Worm (Caenorhabditis elegans): ENCODE measurements around the gene ttr-33.

DNA sequence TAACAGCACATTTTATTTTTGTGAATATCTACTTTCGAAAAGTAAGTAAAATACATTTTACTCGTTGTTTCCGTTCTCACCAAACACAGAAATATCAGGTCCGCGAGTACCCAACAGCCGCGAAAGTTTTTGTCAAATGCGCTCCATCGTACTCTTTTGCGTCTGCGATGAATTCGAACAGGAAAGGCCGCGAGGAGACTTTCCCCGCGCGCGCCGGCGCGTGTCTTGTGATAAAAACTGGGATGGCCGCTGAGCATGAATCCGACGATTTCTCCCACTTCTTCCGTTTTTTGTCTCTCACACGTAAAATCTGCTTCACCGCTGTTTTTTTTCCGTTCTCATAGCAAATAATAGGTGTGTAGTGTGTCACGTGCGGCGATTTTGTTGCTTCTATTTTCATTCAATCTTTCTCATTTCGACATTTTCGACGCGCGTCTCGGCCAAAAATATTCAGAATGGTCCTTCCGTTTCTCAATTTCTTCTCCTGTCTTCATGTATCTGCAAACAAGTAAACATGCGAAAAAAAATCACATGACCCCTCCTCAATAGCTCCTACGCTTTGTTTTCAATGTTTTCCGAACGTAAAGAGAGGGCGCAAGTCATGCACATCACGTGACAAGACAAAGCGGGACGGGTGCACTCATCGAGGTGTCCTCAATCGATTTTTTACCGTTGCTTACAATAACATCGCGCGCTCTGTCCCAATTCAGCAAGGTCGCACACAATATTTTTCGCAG lies 33.5 kb downstream of the ttr-33 start, which contains the start of gene uvs-1:
- TF ChIP-seq ama-1 (optimal IDR thresholded peaks at IDR 0.05) (peak; percentile 29), snpc-4 (tag; optimal IDR thresholded peaks at IDR 0.05) (peak; percentile 30), fkh-2 (tag; optimal IDR thresholded peaks at IDR 0.05) (no peak), nhr-23 (tag; optimal IDR thresholded peaks at IDR 0.05) (peak; percentile 25), fos-1 (tag; optimal IDR thresholded peaks at IDR 0.05) (no peak), egl-27 (tag; optimal IDR thresholded peaks at IDR 0.05) (no peak), elt-3 (tag; optimal IDR thresholded peaks at IDR 0.05) (no peak), ztf-11 (tag; optimal IDR thresholded peaks at IDR 0.05) (no peak), nhr-12 (tag; optimal IDR thresholded peaks at IDR 0.05) (no peak)

Data from whole organism, L3 larva.